Worm (Caenorhabditis elegans) whole organism, mixed stage, embryonic: ENCODE measurements around the gene C31B8.7.

Experiments used
- M03D4.4 ChIP-seq: sonication (generic microtip); optimal IDR thresholded peaks from 2 replicates; lab custom pipeline; 2017; ENCODE audit warnings: mild to moderate bottlenecking, missing genetic modification characterization, missing compliant biosample characterization
- bed-3 ChIP-seq: fragments of 200-800 bp; sonication (Bioruptor generic); optimal IDR thresholded peaks from 3 replicates; lab custom pipeline; 2018; ENCODE audit warnings: mild to moderate bottlenecking, missing genetic modification characterization, moderate library complexity, missing compliant biosample characterization
- blmp-1 ChIP-seq: fragments of 150-350 bp; optimal IDR thresholded peaks from 2 replicates; lab custom pipeline; 2014; ENCODE audit warnings: missing biosample characterization, missing genetic modification characterization
- ceh-43 ChIP-seq: fragments of 200-800 bp; sonication (Bioruptor generic); optimal IDR thresholded peaks from 2 replicates; lab custom pipeline; 2018; ENCODE audit warnings: mild to moderate bottlenecking, missing genetic modification characterization, moderate library complexity, missing compliant biosample characterization
- ceh-83 ChIP-seq: fragments of 200-800 bp; sonication (Bioruptor generic); optimal IDR thresholded peaks from 2 replicates; lab custom pipeline; 2018; ENCODE audit warnings: mild to moderate bottlenecking, missing genetic modification characterization, missing compliant biosample characterization
- ces-1 ChIP-seq: fragments of 150-350 bp; optimal IDR thresholded peaks from 2 replicates; lab custom pipeline; 2014; ENCODE audit warnings: missing biosample characterization, missing genetic modification reagents, missing genetic modification characterization
- drap-1 ChIP-seq: fragments of 200-800 bp; sonication (Bioruptor generic); optimal IDR thresholded peaks from 3 replicates; lab custom pipeline; 2018; ENCODE audit warnings: mild to moderate bottlenecking, missing genetic modification characterization, missing compliant biosample characterization
- elt-1 ChIP-seq: sonication (generic microtip); optimal IDR thresholded peaks from 2 replicates; lab custom pipeline; 2017; ENCODE audit warnings: missing genetic modification characterization, mild to moderate bottlenecking, missing compliant biosample characterization, antibody characterized with exemption, moderate library complexity, borderline replicate concordance; ENCODE audit not compliant: insufficient read depth
- flh-1 ChIP-seq: fragments of 200-800 bp; sonication (Bioruptor generic); optimal IDR thresholded peaks from 2 replicates; lab custom pipeline; 2018; ENCODE audit warnings: mild to moderate bottlenecking, missing genetic modification characterization, moderate library complexity, missing compliant biosample characterization
- ham-2 ChIP-seq: fragments of 200-800 bp; sonication (Bioruptor generic); optimal IDR thresholded peaks from 2 replicates; lab custom pipeline; 2018; ENCODE audit warnings: mild to moderate bottlenecking, missing genetic modification characterization, missing compliant biosample characterization
- hlh-1 ChIP-seq: fragments of 150-350 bp; optimal IDR thresholded peaks from 2 replicates; lab custom pipeline; 2014; ENCODE audit warnings: missing biosample characterization, missing genetic modification reagents, missing genetic modification characterization
- lin-13 ChIP-seq: fragments of 150-350 bp; optimal IDR thresholded peaks from 2 replicates; lab custom pipeline; 2014; ENCODE audit warnings: missing biosample characterization, missing genetic modification characterization
- lin-32 ChIP-seq: fragments of 200-800 bp; sonication (Bioruptor generic); optimal IDR thresholded peaks from 2 replicates; lab custom pipeline; 2018; ENCODE audit warnings: mild to moderate bottlenecking, missing genetic modification characterization, missing compliant biosample characterization
- lsy-2 ChIP-seq: fragments of 150-350 bp; optimal IDR thresholded peaks from 2 replicates; lab custom pipeline; 2014; ENCODE audit warnings: missing biosample characterization, missing genetic modification characterization
- mep-1 ChIP-seq: fragments of 150-350 bp; optimal IDR thresholded peaks from 2 replicates; lab custom pipeline; 2017; ENCODE audit warnings: missing biosample characterization, missing genetic modification reagents, missing genetic modification characterization, inconsistent platforms
- mls-2 ChIP-seq: sonication (generic microtip); optimal IDR thresholded peaks from 2 replicates; lab custom pipeline; 2016; ENCODE audit warnings: mild to moderate bottlenecking, missing genetic modification characterization, moderate library complexity, missing compliant biosample characterization
- nhr-12 ChIP-seq: fragments of 150-350 bp; optimal IDR thresholded peaks from 2 replicates; lab custom pipeline; 2014; ENCODE audit warnings: missing biosample characterization, missing genetic modification characterization
- nhr-2 ChIP-seq: fragments of 150-350 bp; optimal IDR thresholded peaks from 2 replicates; lab custom pipeline; 2014; ENCODE audit warnings: missing biosample characterization, missing genetic modification characterization
- nhr-237 ChIP-seq: fragments of 150-350 bp; optimal IDR thresholded peaks from 2 replicates; lab custom pipeline; 2014; ENCODE audit warnings: missing biosample characterization, missing genetic modification characterization
- nhr-28 ChIP-seq: fragments of 150-350 bp; optimal IDR thresholded peaks from 2 replicates; lab custom pipeline; 2014; ENCODE audit warnings: missing biosample characterization, missing genetic modification characterization
- snpc-4 ChIP-seq: fragments of 150-350 bp; optimal IDR thresholded peaks from 2 replicates; lab custom pipeline; 2014; ENCODE audit warnings: missing biosample characterization, missing genetic modification characterization
- sptf-1 ChIP-seq: sonication (generic microtip); optimal IDR thresholded peaks from 2 replicates; lab custom pipeline; 2017; ENCODE audit warnings: mild to moderate bottlenecking, missing genetic modification characterization, moderate library complexity, missing compliant biosample characterization
- tbx-8 ChIP-seq: fragments of 200-800 bp; sonication (Bioruptor generic); optimal IDR thresholded peaks from 2 replicates; lab custom pipeline; 2018; ENCODE audit warnings: mild to moderate bottlenecking, missing genetic modification characterization, moderate library complexity, missing compliant biosample characterization
- unc-120 ChIP-seq: sonication (generic microtip); optimal IDR thresholded peaks from 2 replicates; lab custom pipeline; 2017; ENCODE audit warnings: missing genetic modification characterization, missing compliant biosample characterization; ENCODE audit not compliant: poor library complexity, severe bottlenecking
- unc-39 ChIP-seq: fragments of 150-350 bp; optimal IDR thresholded peaks from 2 replicates; lab custom pipeline; 2014; ENCODE audit warnings: missing biosample characterization, missing genetic modification characterization
- unc-62 ChIP-seq: fragments of 150-350 bp; optimal IDR thresholded peaks from 2 replicates; lab custom pipeline; 2014; ENCODE audit warnings: missing biosample characterization, missing genetic modification reagents, missing genetic modification characterization
- zip-8 ChIP-seq: fragments of 150-350 bp; optimal IDR thresholded peaks from 2 replicates; lab custom pipeline; 2014; ENCODE audit warnings: missing biosample characterization, missing genetic modification characterization
- ztf-11 ChIP-seq: fragments of 150-350 bp; optimal IDR thresholded peaks from 2 replicates; lab custom pipeline; 2014; ENCODE audit warnings: missing biosample characterization, missing genetic modification characterization

The C31B8.7 gene

ce11 chrV:2899867-2900266 is 3.3 kb downstream of the C31B8.7 start, which contains the start of gene str-46:
Gene str-46 (minus strand): TSS chrV:2899967.
- TF ChIP-seq ztf-11 (no peak), flh-1 (GFP tag; lab: Kevin White, UChicago) (no peak), snpc-4 (tag; lab: Kevin White, UChicago) (no peak), lin-13 (tag; lab: Kevin White, UChicago) (no peak), hlh-1 (no peak), nhr-12 (tag; lab: Kevin White, UChicago) (no peak), nhr-237 (tag; lab: Kevin White, UChicago) (no peak), sptf-1 (tag; lab: Kevin White, UChicago) (no peak), mep-1 (no peak), nhr-28 (tag; lab: Kevin White, UChicago) (no peak), lin-32 (GFP tag; lab: Kevin White, UChicago) (no peak), lsy-2 (no peak), ceh-43 (GFP tag; lab: Kevin White, UChicago) (no peak)

- TF ChIP-seq blmp-1 (no peak), bed-3 (GFP tag; lab: Kevin White, UChicago) (no peak), ces-1 (no peak), mls-2 (tag; lab: Kevin White, UChicago) (no peak)
- TF ChIP-seq, all 35 proteins: peak for 0
Measured at ce11 chrV:2896198-2896660, 6.9 kb downstream of the C31B8.7 start, which contains the start of gene pals-32. Gene pals-32 (plus strand): TSS chrV:2896610.

- TF ChIP-seq nhr-28 (tag; lab: Kevin White, UChicago) (no peak), zip-8 (tag; lab: Kevin White, UChicago) (no peak), sptf-1 (tag; lab: Kevin White, UChicago) (no peak), nhr-12 (tag; lab: Kevin White, UChicago) (no peak), nhr-237 (tag; lab: Kevin White, UChicago) (no peak), ceh-43 (GFP tag; lab: Kevin White, UChicago) (no peak), drap-1 (GFP tag; lab: Kevin White, UChicago) (no peak), bed-3 (GFP tag; lab: Kevin White, UChicago) (no peak), unc-120 (tag; lab: Kevin White, UChicago) (no peak), ham-2 (GFP tag; lab: Kevin White, UChicago) (no peak), nhr-2 (tag; lab: Kevin White, UChicago) (no peak), flh-1 (GFP tag; lab: Kevin White, UChicago) (no peak), unc-39 (tag; lab: Kevin White, UChicago) (no peak), mep-1 (no peak), blmp-1 (no peak), ceh-83 (no peak), hlh-1 (no peak), tbx-8 (GFP tag; lab: Kevin White, UChicago) (no peak), lsy-2 (no peak), M03D4.4 (tag; lab: Kevin White, UChicago) (no peak)
Measured at ce11 chrV:2892976-2893375, 10.2 kb downstream of the C31B8.7 start, which contains the start of gene srh-127. Gene srh-127 (plus strand): TSS chrV:2893276.

ce11 chrV:2891927-2892326 is 11.2 kb downstream of the C31B8.7 start, which contains the start of gene F37B4.15:
Gene F37B4.15 (plus strand): TSS chrV:2892227.
- TF ChIP-seq drap-1 (GFP tag; lab: Kevin White, UChicago) (no peak), ceh-83 (no peak), ham-2 (GFP tag; lab: Kevin White, UChicago) (no peak), lsy-2 (no peak), unc-62 (GFP tag; lab: Kevin White, UChicago) (no peak), mls-2 (tag; lab: Kevin White, UChicago) (no peak), tbx-8 (GFP tag; lab: Kevin White, UChicago) (no peak), blmp-1 (no peak), nhr-28 (tag; lab: Kevin White, UChicago) (no peak)

ce11 chrV:2888681-2889080 is 14.4 kb downstream of the C31B8.7 start, which contains the start of gene srw-4:
Gene srw-4 (minus strand): TSS chrV:2888781.
- TF ChIP-seq elt-1 (tag; lab: Kevin White, UChicago): no peak
- TF ChIP-seq nhr-28 (tag; lab: Kevin White, UChicago): no peak
- TF ChIP-seq hlh-1: no peak
- TF ChIP-seq lin-13 (tag; lab: Kevin White, UChicago): no peak
- no peak for TF ChIP-seq unc-39 (tag; lab: Kevin White, UChicago)
- TF ChIP-seq flh-1 (GFP tag; lab: Kevin White, UChicago): no peak
